Worm (Caenorhabditis elegans): Measurements from ENCODE around the gene hint-3.
A peak's percentile ranks its signal among the peaks of the same experiment; 100 is the strongest.

The hint-3 gene

ce11 chrV:7730488-7730887 is 29.8 kb upstream of the hint-3 start (continued):
- TF ChIP-seq nhr-102 (tag; optimal IDR thresholded peaks at IDR 0.05): no peak
- no peak for TF ChIP-seq unc-130 (GFP tag; optimal IDR thresholded peaks at IDR 0.05)
- TF ChIP-seq egl-27 (tag; optimal IDR thresholded peaks at IDR 0.05): no peak
- no peak for TF ChIP-seq nhr-42 (GFP tag; IDR thresholded peaks at IDR 0.05)
- TF ChIP-seq ceh-28 (tag; optimal IDR thresholded peaks at IDR 0.05): no peak
- no peak for TF ChIP-seq daf-8 (GFP tag; IDR thresholded peaks at IDR 0.05)
- TF ChIP-seq aly-2 (tag; optimal IDR thresholded peaks at IDR 0.05): no peak
- no peak for TF ChIP-seq D1046.2 (GFP tag; IDR thresholded peaks at IDR 0.05)
- TF ChIP-seq ZK337.2 (GFP tag; IDR thresholded peaks at IDR 0.05): no peak
- TF ChIP-seq vab-7 (GFP tag; IDR thresholded peaks at IDR 0.05): no peak
- TF ChIP-seq unc-62 (GFP tag; optimal IDR thresholded peaks at IDR 0.05 in 1 of 2): peak in 1 of 2 experiments; percentile 8
- no peak for TF ChIP-seq unc-62 (tag; optimal IDR thresholded peaks at IDR 0.05)
- no peak for TF ChIP-seq tag-97 (GFP tag; IDR thresholded peaks at IDR 0.05)
- peak; percentile 6 for TF ChIP-seq T20F7.1 (GFP tag; optimal IDR thresholded peaks at IDR 0.05)
- no peak for TF ChIP-seq lim-7 (GFP tag; IDR thresholded peaks at IDR 0.05)

DNA sequence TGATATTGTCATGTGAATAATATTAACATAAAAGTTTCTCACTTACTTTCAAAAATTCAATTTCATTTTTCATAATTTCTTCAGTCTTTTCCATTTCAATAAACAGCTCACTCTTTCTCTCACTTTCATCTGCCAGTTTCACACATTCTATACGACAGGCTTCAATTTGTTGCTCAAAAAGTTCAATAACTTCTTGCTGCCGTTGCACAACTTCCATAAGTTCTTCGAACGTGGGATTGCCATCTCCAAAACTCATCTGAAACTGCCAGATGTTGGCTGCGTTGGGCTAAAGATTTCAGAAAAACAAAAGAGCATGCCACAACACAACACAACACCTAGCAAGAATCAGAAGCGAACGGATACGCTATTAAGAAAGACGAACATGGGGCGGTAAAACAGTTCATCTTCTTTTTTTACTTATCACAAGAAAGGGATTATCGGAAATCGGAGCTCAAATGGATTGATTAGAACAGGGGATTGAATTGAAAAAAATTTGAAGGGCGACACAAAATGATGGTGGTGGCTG is 27.0 kb upstream of the hint-3 start:
- 0 out of 2 replicates have a peak, but pooled peaks have one; percentile 9 for TF ChIP-seq zip-11 (GFP tag; IDR thresholded peaks at IDR 0.05)
- peak in 1 of 2 experiments; percentile 32 for TF ChIP-seq lsy-2 (tag; optimal IDR thresholded peaks at IDR 0.05)
- no peak for TF ChIP-seq zip-2 (tag; optimal IDR thresholded peaks at IDR 0.05)
- peak; percentile 13 for TF ChIP-seq nhr-48 (tag; optimal IDR thresholded peaks at IDR 0.05)
- TF ChIP-seq aha-1 (tag): peak; percentile 83
- TF ChIP-seq Y5F2A.4 (GFP tag; optimal IDR thresholded peaks at IDR 0.05): peak; percentile 1
- TF ChIP-seq nhr-28 (tag; optimal IDR thresholded peaks at IDR 0.05): no peak
- no peak for TF ChIP-seq dve-1 (tag; optimal IDR thresholded peaks at IDR 0.05; ENCODE audit: insufficient read depth)
- TF ChIP-seq ama-1 (optimal IDR thresholded peaks at IDR 0.05): peak; percentile 46
- no peak for TF ChIP-seq nhr-102 (tag; optimal IDR thresholded peaks at IDR 0.05)
- peak; percentile 26 for TF ChIP-seq mep-1 (tag; optimal IDR thresholded peaks at IDR 0.05)
- no peak for TF ChIP-seq egl-27 (tag; optimal IDR thresholded peaks at IDR 0.05)
- no peak for TF ChIP-seq ctbp-1 (GFP tag; IDR thresholded peaks at IDR 0.05)
- 0 out of 2 replicates have a peak, but pooled peaks have one; percentile 26 for TF ChIP-seq lim-7 (GFP tag; IDR thresholded peaks at IDR 0.05)
- TF ChIP-seq mdt-29 (GFP tag; IDR thresholded peaks at IDR 0.05): no peak
- TF ChIP-seq nhr-237 (tag; optimal IDR thresholded peaks at IDR 0.05): no peak
- 0 out of 2 replicates have a peak, but pooled peaks have one; percentile 24 for TF ChIP-seq egl-43 (GFP tag; IDR thresholded peaks at IDR 0.05)
- TF ChIP-seq ztf-11 (tag; optimal IDR thresholded peaks at IDR 0.05): no peak

ce11 chrV:7734909-7735308 is 25.4 kb upstream of the hint-3 start, which contains the start of gene clic-1:
TSS of gene clic-1 (minus strand) at chrV:7734911.
- TF ChIP-seq zip-2 (tag; optimal IDR thresholded peaks at IDR 0.05) (no peak), hif-1 (tag; optimal IDR thresholded peaks at IDR 0.05) (peak in 1 of 2 experiments; percentile 30), hlh-11 (tag; optimal IDR thresholded peaks at IDR 0.05) (peak; percentile 89), ceh-82 (tag; optimal IDR thresholded peaks at IDR 0.05) (no peak), fkh-10 (GFP tag; optimal IDR thresholded peaks at IDR 0.05) (peak; percentile 43), mdl-1 (tag; optimal IDR thresholded peaks at IDR 0.05) (peak in 1 of 2 experiments; percentile 37), aha-1 (tag) (peak; percentile 22), php-3 (GFP tag; IDR thresholded peaks at IDR 0.05) (0 out of 2 replicates have a peak, but pooled peaks have one; percentile 8), snpc-1.2 (GFP tag; IDR thresholded peaks at IDR 0.05) (no peak), ama-1 (optimal IDR thresholded peaks at IDR 0.05) (peak; percentile 36), nhr-28 (tag; optimal IDR thresholded peaks at IDR 0.05) (peak; percentile 65), daf-16 (GFP tag; optimal IDR thresholded peaks at IDR 0.05) (no peak), daf-16 (tag; optimal IDR thresholded peaks at IDR 0.05) (peak; percentile 31), mes-2 (tag; optimal IDR thresholded peaks at IDR 0.05; ENCODE audit: poor library complexity, severe bottlenecking) (peak; percentile 56), madf-5 (GFP tag; IDR thresholded peaks at IDR 0.05) (no peak), nhr-6 (tag; optimal IDR thresholded peaks at IDR 0.05) (peak; percentile 16), hlh-30 (tag; optimal IDR thresholded peaks at IDR 0.05; ENCODE audit: insufficient read depth) (peak; percentile 74), hmg-1.1 (GFP tag; IDR thresholded peaks at IDR 0.05) (peak; percentile 59; the same call in 1 of the 2 replicates), dpl-1 (GFP tag; optimal IDR thresholded peaks at IDR 0.05) (peak; percentile 92), nhr-76 (tag; optimal IDR thresholded peaks at IDR 0.05) (no peak), rbr-2 (tag; optimal IDR thresholded peaks at IDR 0.05) (peak; percentile 52), sdz-12 (GFP tag; optimal IDR thresholded peaks at IDR 0.05) (no peak), ctbp-1 (GFP tag; IDR thresholded peaks at IDR 0.05) (no peak), lsy-2 (tag; optimal IDR thresholded peaks at IDR 0.05) (peak in 1 of 2 experiments; percentile 70), dve-1 (tag; optimal IDR thresholded peaks at IDR 0.05; ENCODE audit: insufficient read depth) (peak; percentile 29), F26F4.8 (GFP tag; conservative IDR thresholded peaks at IDR 0.05) (no peak)
